Worm (Caenorhabditis elegans) whole organism, young adult: ENCODE measurements around the gene cdc-14.

Experiments used
- B0035.1 ChIP-seq: sonication (generic microtip); optimal IDR thresholded peaks from 2 replicates; lab custom pipeline; 2016; ENCODE audit warnings: missing genetic modification characterization, mild to moderate bottlenecking, missing compliant biosample characterization, missing genotype, missing genetic modification reagents
- B0261.1 ChIP-seq: sonication (generic microtip); optimal IDR thresholded peaks from 2 replicates; lab custom pipeline; 2016; ENCODE audit warnings: mild to moderate bottlenecking, missing genetic modification characterization, moderate library complexity, missing compliant biosample characterization
- C06A6.2 ChIP-seq: fragments of 200-800 bp; sonication (Bioruptor generic); conservative IDR thresholded peaks from 2 replicates; pipeline ENCODE4 v1.3.6; 2022; ENCODE audit warnings: missing genetic modification characterization, missing compliant biosample characterization
- F22D6.2 ChIP-seq: sonication (generic microtip); optimal IDR thresholded peaks from 2 replicates; lab custom pipeline; 2016; ENCODE audit warnings: mild to moderate bottlenecking, missing genetic modification characterization, missing compliant biosample characterization
- F23B12.7 ChIP-seq: sonication (generic microtip); optimal IDR thresholded peaks from 2 replicates; lab custom pipeline; 2017; ENCODE audit warnings: missing genetic modification characterization, mild to moderate bottlenecking, missing compliant biosample characterization, antibody characterized with exemption, moderate library complexity; ENCODE audit not compliant: insufficient read depth
- F39B2.1 ChIP-seq: fragments of 200-800 bp; sonication (Bioruptor generic); IDR thresholded peaks from 2 replicates; pipeline ENCODE4 v1.3.6; 2022; ENCODE audit warnings: missing genetic modification reagents, missing genetic modification characterization, missing compliant biosample characterization
- F52B5.7 ChIP-seq: sonication (generic microtip); optimal IDR thresholded peaks from 2 replicates; lab custom pipeline; 2016; ENCODE audit warnings: mild to moderate bottlenecking, missing genetic modification characterization, missing compliant biosample characterization
- F57C9.4 ChIP-seq: sonication (generic microtip); optimal IDR thresholded peaks from 2 replicates; lab custom pipeline; 2017; ENCODE audit warnings: mild to moderate bottlenecking, missing genetic modification characterization, missing compliant biosample characterization
- K12H6.12 ChIP-seq: fragments of 200-800 bp; sonication (Bioruptor generic); optimal IDR thresholded peaks from 2 replicates; lab custom pipeline; 2018; ENCODE audit warnings: mild to moderate bottlenecking, missing genetic modification characterization, missing compliant biosample characterization
- Y56A3A.18 ChIP-seq: fragments of 200-800 bp; sonication (Bioruptor generic); IDR thresholded peaks from 2 replicates; pipeline ENCODE4 v1.3.6; 2022; ENCODE audit warnings: missing genetic modification reagents, missing genetic modification characterization, missing compliant biosample characterization
- ama-1 ChIP-seq, 3 experiments: fragments of 150-350 bp in 1 of 3; sonication (generic microtip) in 2 of 3; optimal IDR thresholded peaks; 2 replicates each; lab custom pipeline; 2014 to 2018; ENCODE audit warnings: missing biosample characterization in 2 of 3, missing genetic modification characterization in 2 of 3, missing genetic modification reagents in 2 of 3
- bed-2 ChIP-seq: fragments of 200-800 bp; sonication (Bioruptor generic); IDR thresholded peaks from 2 replicates; pipeline ENCODE4 v1.3.6; 2022; ENCODE audit warnings: missing genetic modification reagents, missing genetic modification characterization, missing compliant biosample characterization
- cebp-1 ChIP-seq, 2 experiments: fragments of 200-800 bp in 1 of 2; sonication (Bioruptor generic) in 1 of 2; sonication (generic microtip) in 1 of 2; IDR thresholded peaks in 1 of 2; optimal IDR thresholded peaks in 1 of 2; 2 replicates each; pipeline versions ENCODE4 v1.3.6 to Lab custom; 2017 to 2022; ENCODE audit warnings: missing compliant biosample characterization in 2 of 2, missing genetic modification characterization in 2 of 2, mild to moderate bottlenecking in 1 of 2, missing genetic modification reagents in 1 of 2, moderate library complexity in 1 of 2
- dox-1 ChIP-seq: fragments of 200-800 bp; sonication (Bioruptor generic); IDR thresholded peaks from 2 replicates; pipeline ENCODE4 v1.3.6; 2022; ENCODE audit warnings: missing genetic modification reagents, missing genetic modification characterization, missing compliant biosample characterization
- dpff-1 ChIP-seq: sonication (generic microtip); optimal IDR thresholded peaks from 2 replicates; lab custom pipeline; 2017; ENCODE audit warnings: mild to moderate bottlenecking, missing genetic modification characterization, missing compliant biosample characterization
- dpl-1 ChIP-seq: fragments of 150-350 bp; optimal IDR thresholded peaks from 2 replicates; lab custom pipeline; 2014; ENCODE audit warnings: missing biosample characterization, missing genetic modification reagents, missing genetic modification characterization
- efl-1 ChIP-seq: fragments of 150-350 bp; optimal IDR thresholded peaks from 2 replicates; lab custom pipeline; 2014; ENCODE audit warnings: missing biosample characterization, missing genetic modification reagents, missing genetic modification characterization
- fkh-3 ChIP-seq: sonication (generic microtip); optimal IDR thresholded peaks from 2 replicates; lab custom pipeline; 2016; ENCODE audit warnings: mild to moderate bottlenecking, missing genetic modification characterization, missing compliant biosample characterization
- gei-17 ChIP-seq: fragments of 200-800 bp; sonication (Bioruptor generic); optimal IDR thresholded peaks from 2 replicates; lab custom pipeline; 2018; ENCODE audit warnings: mild to moderate bottlenecking, missing genetic modification characterization, missing compliant biosample characterization
- hmg-20 ChIP-seq: fragments of 200-800 bp; sonication (Bioruptor generic); IDR thresholded peaks from 2 replicates; pipeline ENCODE4 v1.3.6; 2022; ENCODE audit warnings: missing genetic modification reagents, missing genetic modification characterization, missing compliant biosample characterization
- lag-1 ChIP-seq: fragments of 200-800 bp; sonication (Bioruptor generic); IDR thresholded peaks from 2 replicates; pipeline ENCODE4 v1.3.6; 2022; ENCODE audit warnings: missing genetic modification reagents, missing genetic modification characterization, missing compliant biosample characterization
- lin-26 ChIP-seq: fragments of 200-800 bp; sonication (Bioruptor generic); IDR thresholded peaks from 2 replicates; pipeline ENCODE4 v1.3.6; 2022; ENCODE audit warnings: missing genetic modification reagents, missing genetic modification characterization, missing compliant biosample characterization
- lin-35 ChIP-seq, 3 experiments: fragments of 150-350 bp in 2 of 3; sonication (generic microtip) in 1 of 3; optimal IDR thresholded peaks; 2 replicates each; lab custom pipeline; 2014 to 2018; ENCODE audit warnings: missing biosample characterization in 3 of 3, missing genetic modification characterization in 3 of 3, missing genetic modification reagents in 3 of 3
- lin-54 ChIP-seq: fragments of 200-800 bp; sonication (Bioruptor generic); optimal IDR thresholded peaks from 2 replicates; lab custom pipeline; 2018; ENCODE audit warnings: mild to moderate bottlenecking, missing genetic modification characterization, missing compliant biosample characterization
- madf-3 ChIP-seq: fragments of 200-800 bp; sonication (Bioruptor generic); IDR thresholded peaks from 2 replicates; pipeline ENCODE4 v1.3.6; 2022; ENCODE audit warnings: missing genetic modification reagents, missing genetic modification characterization, missing compliant biosample characterization
- mes-4 ChIP-seq: sonication (generic microtip); optimal IDR thresholded peaks from 2 replicates; lab custom pipeline; 2016; ENCODE audit warnings: missing genotype, missing genetic modification characterization, missing compliant biosample characterization
- nfya-1 ChIP-seq: sonication (generic microtip); optimal IDR thresholded peaks from 2 replicates; lab custom pipeline; 2017; ENCODE audit warnings: antibody characterized with exemption, missing compliant biosample characterization, missing genetic modification characterization, borderline replicate concordance; ENCODE audit not compliant: insufficient read depth
- nfya-2 ChIP-seq: fragments of 200-800 bp; sonication (Bioruptor generic); IDR thresholded peaks from 2 replicates; pipeline ENCODE4 v1.3.6; 2022; ENCODE audit warnings: missing genetic modification reagents, missing genetic modification characterization, missing compliant biosample characterization
- nhr-120 ChIP-seq: fragments of 200-800 bp; sonication (Bioruptor generic); IDR thresholded peaks from 2 replicates; pipeline ENCODE4 v1.3.6; 2022; ENCODE audit warnings: missing genetic modification characterization, missing compliant biosample characterization
- nhr-179 ChIP-seq: sonication (generic microtip); optimal IDR thresholded peaks from 2 replicates; lab custom pipeline; 2016; ENCODE audit warnings: mild to moderate bottlenecking, missing genetic modification characterization, missing compliant biosample characterization
- nhr-80 ChIP-seq: sonication (generic microtip); optimal IDR thresholded peaks from 2 replicates; lab custom pipeline; 2016; ENCODE audit warnings: missing genetic modification characterization, missing compliant biosample characterization
- nhr-90 ChIP-seq: sonication (generic microtip); optimal IDR thresholded peaks from 2 replicates; lab custom pipeline; 2016; ENCODE audit warnings: missing genotype, mild to moderate bottlenecking, missing genetic modification characterization, missing compliant biosample characterization
- pbrm-1 ChIP-seq: fragments of 200-800 bp; sonication (Bioruptor generic); IDR thresholded peaks from 2 replicates; pipeline ENCODE4 v1.3.6; 2022; ENCODE audit warnings: missing genetic modification reagents, missing genetic modification characterization, missing compliant biosample characterization
- pha-4 ChIP-seq: fragments of 150-350 bp; sonication (generic microtip); optimal IDR thresholded peaks from 2 replicates; lab custom pipeline; 2014; ENCODE audit warnings: missing biosample characterization, missing genetic modification reagents, missing genetic modification characterization
- rec-8 ChIP-seq, 2 experiments: sonication (generic microtip); optimal IDR thresholded peaks; 2 replicates each; lab custom pipeline; 2016; ENCODE audit warnings: mild to moderate bottlenecking in 2 of 2, missing genetic modification characterization in 2 of 2, missing genetic modification reagents in 2 of 2, missing genotype in 2 of 2, missing biosample characterization in 1 of 2, missing compliant biosample characterization in 1 of 2, moderate library complexity in 1 of 2
- repo-1 ChIP-seq: sonication (generic microtip); optimal IDR thresholded peaks from 2 replicates; lab custom pipeline; 2017; ENCODE audit warnings: mild to moderate bottlenecking, missing genetic modification characterization, missing compliant biosample characterization
- rpc-1 ChIP-seq, 2 experiments: fragments of 150-350 bp in 1 of 2; sonication (generic microtip) in 1 of 2; optimal IDR thresholded peaks; 2 replicates each; lab custom pipeline; 2014 to 2018; ENCODE audit warnings: missing biosample characterization in 1 of 2, missing genetic modification characterization in 1 of 2, missing genetic modification reagents in 1 of 2, missing genotype in 1 of 2
- sea-2 ChIP-seq: fragments of 200-800 bp; sonication (Bioruptor generic); IDR thresholded peaks from 2 replicates; pipeline ENCODE4 v1.3.6; 2022; ENCODE audit warnings: missing genetic modification characterization, missing compliant biosample characterization
- snpc-1.1 ChIP-seq: sonication (generic microtip); optimal IDR thresholded peaks from 2 replicates; lab custom pipeline; 2017; ENCODE audit warnings: missing genetic modification characterization, mild to moderate bottlenecking, missing compliant biosample characterization, antibody characterized with exemption, moderate library complexity, missing genotype, missing genetic modification reagents; ENCODE audit not compliant: insufficient read depth
- snpc-3.4 ChIP-seq: sonication (generic microtip); optimal IDR thresholded peaks from 2 replicates; lab custom pipeline; 2017; ENCODE audit warnings: missing genetic modification characterization, mild to moderate bottlenecking, missing compliant biosample characterization, antibody characterized with exemption, moderate library complexity, missing genotype, missing genetic modification reagents
- snpc-4 ChIP-seq, 5 experiments: fragments of 150-350 bp in 1 of 5; sonication (generic microtip) in 4 of 5; optimal IDR thresholded peaks; 2 replicates each; lab custom pipeline; 2014 to 2018; ENCODE audit warnings: missing genetic modification characterization in 5 of 5, missing biosample characterization in 3 of 5, antibody characterized with exemption in 2 of 5, mild to moderate bottlenecking in 2 of 5, missing compliant biosample characterization in 2 of 5, missing genotype in 2 of 5, moderate library complexity in 2 of 5, missing genetic modification reagents in 1 of 5
- sptf-2 ChIP-seq: fragments of 200-800 bp; sonication (Bioruptor generic); optimal IDR thresholded peaks from 2 replicates; lab custom pipeline; 2018; ENCODE audit warnings: mild to moderate bottlenecking, missing genetic modification characterization, missing compliant biosample characterization
- zim-3 ChIP-seq: sonication (generic microtip); optimal IDR thresholded peaks from 2 replicates; lab custom pipeline; 2017; ENCODE audit warnings: mild to moderate bottlenecking, missing genetic modification characterization, moderate library complexity, missing compliant biosample characterization
- ztf-22 ChIP-seq: fragments of 200-800 bp; sonication (Bioruptor generic); optimal IDR thresholded peaks from 2 replicates; lab custom pipeline; 2018; ENCODE audit warnings: mild to moderate bottlenecking, missing genetic modification characterization, moderate library complexity, missing compliant biosample characterization

cdc-14 gene

ce11 chrII:5599326-5600044 lies 6.3 kb upstream of the cdc-14 start, which contains the start of gene C17G10.10 (continued):
- TF ChIP-seq nfya-2 (GFP tag; lab: Robert Waterston, UW) (no peak), lag-1 (no peak), lin-54 (GFP tag; lab: Kevin White, UChicago) (peak; percentile 49), B0261.1 (tag; lab: Kevin White, UChicago) (peak; percentile 9), dox-1 (GFP tag; lab: Robert Waterston, UW) (peak; percentile 79), dpff-1 (tag; lab: Kevin White, UChicago) (no peak), snpc-4 (GFP tag; optimal IDR thresholded peaks at IDR 0.05; lab: Kevin White, UChicago) (peak; percentile 97), snpc-4 (tag; optimal IDR thresholded peaks at IDR 0.05; lab: Kevin White, UChicago) (peak; percentile 98 to 99 (median 98)), nhr-120 (GFP tag; lab: Robert Waterston, UW) (no peak), B0035.1 (tag; lab: Kevin White, UChicago) (no peak), nfya-1 (no peak), snpc-3.4 (tag; lab: Kevin White, UChicago) (peak; percentile 97), efl-1 (GFP tag; lab: Kevin White, UChicago) (peak; percentile 21), F23B12.7 (peak; percentile 77), lin-35 (GFP tag; optimal IDR thresholded peaks at IDR 0.05; lab: Kevin White, UChicago) (peak in 1 of 3 experiments; percentile 38), nhr-179 (tag; lab: Kevin White, UChicago) (no peak), bed-2 (no peak), sptf-2 (GFP tag; lab: Kevin White, UChicago) (no peak), F52B5.7 (tag; lab: Kevin White, UChicago) (no peak), ztf-22 (GFP tag; lab: Kevin White, UChicago) (no peak), repo-1 (tag; lab: Kevin White, UChicago) (peak; percentile 78), nhr-90 (no peak), Y56A3A.18 (GFP tag; lab: Robert Waterston, UW) (no peak), snpc-1.1 (tag; lab: Kevin White, UChicago) (peak; percentile 98), sea-2 (GFP tag; lab: Robert Waterston, UW) (no peak), gei-17 (no peak), dpl-1 (GFP tag; lab: Kevin White, UChicago) (no peak), cebp-1 (GFP tag; IDR thresholded peaks at IDR 0.05; lab: Robert Waterston, UW) (no peak), cebp-1 (tag; optimal IDR thresholded peaks at IDR 0.05; lab: Kevin White, UChicago) (no peak), F22D6.2 (tag; lab: Kevin White, UChicago) (peak; percentile 19), pbrm-1 (GFP tag; lab: Robert Waterston, UW) (peak; percentile 89), rec-8 (tag; optimal IDR thresholded peaks at IDR 0.05; lab: Kevin White, UChicago) (no peak), pha-4 (tag; lab: Kevin White, UChicago) (no peak), F39B2.1 (GFP tag; lab: Robert Waterston, UW) (0 out of 2 replicates have a peak, but pooled peaks have one; percentile 37), mes-4 (tag; lab: Kevin White, UChicago) (no peak), K12H6.12 (tag; lab: Kevin White, UChicago) (no peak), madf-3 (GFP tag; lab: Robert Waterston, UW) (0 out of 2 replicates have a peak, but pooled peaks have one; percentile 13), lin-26 (GFP tag; lab: Robert Waterston, UW) (no peak), ama-1 (optimal IDR thresholded peaks at IDR 0.05; lab: Kevin White, UChicago) (peak; percentile 83), ama-1 (GFP tag; optimal IDR thresholded peaks at IDR 0.05; lab: Kevin White, UChicago) (no peak), F57C9.4 (no peak), hmg-20 (GFP tag; lab: Robert Waterston, UW) (0 out of 2 replicates have a peak, but pooled peaks have one; percentile 11), C06A6.2 (GFP tag; lab: Robert Waterston, UW) (no peak), fkh-3 (tag; lab: Kevin White, UChicago) (peak; percentile 58), zim-3 (peak; percentile 8), rpc-1 (optimal IDR thresholded peaks at IDR 0.05; lab: Kevin White, UChicago) (no peak), rpc-1 (tag; optimal IDR thresholded peaks at IDR 0.05; lab: Kevin White, UChicago) (peak; percentile 15), nhr-80 (peak; percentile 59)
